Fruit fly (Drosophila melanogaster) whole organism: ENCODE measurements around the gene CG18585.

Source experiments
- CG8478 ChIP-seq: fragments of >200 bp; optimal IDR thresholded peaks from 2 replicates; lab custom pipeline; 2018; ENCODE audit warnings: inconsistent platforms
- Dll ChIP-seq: fragments of >200 bp; optimal IDR thresholded peaks from 2 replicates; lab custom pipeline; 2017
- EcR ChIP-seq, 2 experiments: fragments of >200 bp; optimal IDR thresholded peaks; 2 replicates each; lab custom pipeline; 2017; ENCODE audit warnings: missing biosample characterization in 2 of 2, missing genetic modification characterization in 2 of 2, missing genetic modification reagents in 2 of 2
- pan ChIP-seq: fragments of >200 bp; optimal IDR thresholded peaks from 2 replicates; lab custom pipeline; 2017
- psq ChIP-seq: fragments of >200 bp; optimal IDR thresholded peaks from 2 replicates; lab custom pipeline; 2017
- usp ChIP-seq: fragments of >200 bp; optimal IDR thresholded peaks from 2 replicates; lab custom pipeline; 2017; ENCODE audit warnings: missing biosample characterization, missing genetic modification characterization, mixed read lengths

The CG18585 gene

DNA sequence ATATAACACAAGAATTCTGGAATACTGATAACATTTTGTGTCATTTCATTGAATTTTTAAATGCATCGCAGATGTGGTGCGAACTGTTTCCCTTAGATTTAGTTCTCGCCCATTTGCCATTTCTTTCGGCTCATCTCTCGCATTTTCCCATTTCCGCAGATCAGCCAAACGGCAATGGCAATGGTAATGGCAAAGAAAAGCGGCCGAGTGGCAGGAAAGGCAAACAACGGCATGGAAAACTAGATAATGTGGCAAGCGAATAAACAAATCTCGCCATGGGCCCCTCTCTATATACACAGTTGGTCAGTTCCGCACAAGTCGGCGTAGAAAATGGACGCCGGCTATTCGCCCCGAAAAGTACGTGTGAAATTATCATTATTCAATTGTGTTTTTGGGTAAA lies 25.1 kb downstream of the CG18585 start, which contains the start of gene Myo28B1:
Gene Myo28B1 (plus strand): TSS at position 301 of the 400 bp plus-strand sequence.
- no peak for TF ChIP-seq EcR (GFP tag; optimal IDR thresholded peaks at IDR 0.05; lab: Kevin White, UChicago)
- TF ChIP-seq Dll (lab: Kevin White, UChicago): no peak
- TF ChIP-seq psq: no peak
- no peak for TF ChIP-seq CG8478 (lab: Kevin White, UChicago)

DNA sequence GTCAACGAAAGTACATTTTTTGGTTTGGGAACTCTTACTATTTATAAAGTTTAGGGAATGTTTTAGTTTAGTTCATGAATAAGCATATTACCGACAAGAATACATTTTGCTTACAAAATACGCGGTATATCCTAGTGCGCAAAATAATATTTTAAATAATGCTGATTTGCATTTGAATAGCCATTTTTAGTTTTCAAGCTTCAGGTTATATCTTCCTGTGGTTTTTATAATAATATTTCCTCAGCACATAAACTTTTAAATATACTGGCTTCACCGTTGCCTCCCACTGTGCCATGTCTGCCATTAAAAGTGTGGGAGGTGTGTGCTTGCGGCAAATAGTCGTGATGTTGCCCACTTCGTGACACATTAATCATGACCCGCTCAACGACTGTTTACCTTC lies 30.8 kb downstream of the CG18585 start:
- TF ChIP-seq pan (lab: Kevin White, UChicago): no peak
- no peak for TF ChIP-seq Dll (lab: Kevin White, UChicago)
- no peak for TF ChIP-seq usp (GFP tag; lab: Kevin White, UChicago)
- no peak for TF ChIP-seq CG8478 (lab: Kevin White, UChicago)
- no peak for TF ChIP-seq psq
- TF ChIP-seq EcR (GFP tag; optimal IDR thresholded peaks at IDR 0.05; lab: Kevin White, UChicago): no peak

DNA sequence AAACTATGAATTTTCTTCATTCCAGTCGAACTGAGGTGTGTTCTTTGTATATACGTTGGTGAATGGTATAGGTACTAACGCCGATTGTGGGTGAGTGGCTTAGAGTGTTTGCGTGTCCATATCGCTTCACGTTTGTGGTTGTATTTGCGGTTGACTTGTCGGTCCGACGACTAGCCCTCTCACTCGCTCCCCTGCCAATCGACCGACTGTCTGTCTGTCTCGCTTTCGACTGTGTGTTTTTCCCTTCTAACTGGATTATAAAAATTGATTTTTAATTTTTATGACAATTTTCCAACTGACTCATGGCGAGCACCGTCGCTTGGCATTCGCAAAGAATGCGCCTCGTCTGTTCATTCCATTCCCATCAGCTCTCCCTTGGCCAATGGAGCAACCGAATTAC lies 31.3 kb downstream of the CG18585 start:
- no peak for TF ChIP-seq psq

DNA sequence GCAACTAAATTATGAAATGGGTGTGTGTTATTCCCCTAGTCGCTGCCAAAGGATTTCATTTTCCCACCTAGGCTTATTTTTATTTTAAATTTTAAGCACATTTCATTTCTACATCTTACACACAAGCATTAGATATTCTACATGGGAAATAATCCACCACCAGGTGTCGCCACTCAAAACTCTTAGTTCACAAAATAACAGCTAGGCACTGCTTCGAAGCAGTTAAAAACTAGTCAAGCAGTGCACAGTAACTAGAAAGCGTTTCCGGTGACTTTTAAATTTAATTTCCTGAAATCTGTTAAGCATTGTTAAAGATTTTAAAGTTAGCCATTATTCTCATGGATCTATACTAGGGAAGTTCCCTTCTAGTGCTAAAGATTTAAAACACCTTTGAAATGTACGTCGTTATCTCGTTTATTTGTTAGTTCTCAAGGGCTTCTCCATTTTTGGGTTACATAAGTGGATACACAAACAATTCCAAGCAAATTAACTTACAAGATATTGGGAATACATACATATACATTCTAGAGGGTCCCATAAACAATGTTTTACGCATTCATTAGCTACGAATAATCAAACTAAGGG lies 49.2 kb downstream of the CG18585 start:
- TF ChIP-seq pan (lab: Kevin White, UChicago) (no peak), EcR (GFP tag; optimal IDR thresholded peaks at IDR 0.05; lab: Kevin White, UChicago) (no peak)
